Worm (Caenorhabditis elegans) whole organism, L1 larva: ENCODE measurements around the gene C14B9.8.

Source experiments
- aly-2 ChIP-seq: fragments of 150-350 bp; optimal IDR thresholded peaks from 2 replicates; lab custom pipeline; 2014; ENCODE audit warnings: missing biosample characterization, missing genetic modification characterization
- ama-1 ChIP-seq: fragments of 150-350 bp; optimal IDR thresholded peaks from 2 replicates; lab custom pipeline; 2014
- ceh-8 ChIP-seq: fragments of 200-800 bp; sonication (Bioruptor generic); optimal IDR thresholded peaks from 2 replicates; lab custom pipeline; 2018; ENCODE audit warnings: mild to moderate bottlenecking, missing genetic modification characterization, moderate library complexity, missing compliant biosample characterization
- egl-27 ChIP-seq, 2 experiments: fragments of 150-350 bp in 1 of 2; sonication (generic microtip); optimal IDR thresholded peaks; 3 replicates each; lab custom pipeline; 2017 to 2018; ENCODE audit warnings: missing biosample characterization in 2 of 2, missing genetic modification characterization in 2 of 2, missing genetic modification reagents in 2 of 2
- elt-2 ChIP-seq: sonication (generic microtip); optimal IDR thresholded peaks from 2 replicates; lab custom pipeline; 2016; ENCODE audit warnings: missing genetic modification characterization, mild to moderate bottlenecking, inconsistent platforms, missing compliant biosample characterization, missing genetic modification reagents
- elt-3 ChIP-seq, 6 experiments: fragments of 150-350 bp in 1 of 6; sonication (generic microtip); optimal IDR thresholded peaks; 2 replicates each; lab custom pipeline; 2017 to 2018; ENCODE audit warnings: missing biosample characterization in 6 of 6, missing genetic modification characterization in 6 of 6, inconsistent platforms in 1 of 6
- ets-5 ChIP-seq: fragments of 200-800 bp; sonication (Bioruptor generic); IDR thresholded peaks from 2 replicates; pipeline ENCODE4 v1.3.6; 2022; ENCODE audit warnings: missing genetic modification characterization, missing compliant biosample characterization
- lin-13 ChIP-seq: fragments of 150-350 bp; optimal IDR thresholded peaks from 2 replicates; lab custom pipeline; 2014; ENCODE audit warnings: missing biosample characterization, missing genetic modification reagents, missing genetic modification characterization
- nhr-77 ChIP-seq: fragments of 150-350 bp; optimal IDR thresholded peaks from 2 replicates; lab custom pipeline; 2014; ENCODE audit warnings: missing biosample characterization, missing genetic modification characterization
- tbx-2 ChIP-seq: sonication (generic microtip); optimal IDR thresholded peaks from 2 replicates; lab custom pipeline; 2016; ENCODE audit warnings: missing genetic modification characterization, missing compliant biosample characterization
- unc-130 ChIP-seq: fragments of 150-350 bp; optimal IDR thresholded peaks from 2 replicates; lab custom pipeline; 2017; ENCODE audit warnings: missing biosample characterization, missing genetic modification characterization, inconsistent platforms
- ztf-11 ChIP-seq, 2 experiments: sonication (generic microtip); optimal IDR thresholded peaks; 2 replicates each; lab custom pipeline; 2016 to 2017; ENCODE audit warnings: missing genetic modification characterization in 2 of 2, missing biosample characterization in 1 of 2, missing compliant biosample characterization in 1 of 2
- ztf-4 ChIP-seq: fragments of 150-350 bp; optimal IDR thresholded peaks from 2 replicates; lab custom pipeline; 2014; ENCODE audit warnings: missing biosample characterization, missing genetic modification characterization

- TF ChIP-seq ztf-4 (no peak), lin-13 (GFP tag; lab: Kevin White, UChicago) (no peak), tbx-2 (tag; lab: Kevin White, UChicago) (no peak), ceh-8 (GFP tag; lab: Kevin White, UChicago) (no peak), nhr-77 (no peak), elt-2 (tag; lab: Kevin White, UChicago) (no peak), ama-1 (lab: Kevin White, UChicago) (no peak), ets-5 (GFP tag; lab: Robert Waterston, UW) (no peak), elt-3 (tag; optimal IDR thresholded peaks at IDR 0.05; lab: Kevin White, UChicago) (no peak), aly-2 (tag; lab: Kevin White, UChicago) (no peak), ztf-11 (tag; optimal IDR thresholded peaks at IDR 0.05; lab: Kevin White, UChicago) (no peak), egl-27 (tag; optimal IDR thresholded peaks at IDR 0.05; lab: Kevin White, UChicago) (no peak), unc-130 (tag; lab: Kevin White, UChicago) (no peak)
Measured at ce11 chrIII:8145971-8146370, 1.5 kb upstream of the C14B9.8 start.
